Fruit fly (Drosophila melanogaster) whole organism, embryonic: Measurements from ENCODE around the gene Sec63.

Source experiments
- Asciz ChIP-seq: fragments of 200-800 bp; sonication (Bioruptor generic); optimal IDR thresholded peaks from 2 replicates; lab custom pipeline; 2017; ENCODE audit warnings: missing biosample characterization, mild to moderate bottlenecking, missing genetic modification characterization, missing genetic modification reagents
- Atf-2 ChIP-seq: fragments of 200-800 bp; sonication (Bioruptor generic); optimal IDR thresholded peaks from 2 replicates; lab custom pipeline; 2016; ENCODE audit warnings: missing biosample characterization, missing genetic modification characterization
- Atf6 ChIP-seq: fragments of 200-800 bp; sonication (Bioruptor generic); IDR thresholded peaks from 2 replicates; pipeline ENCODE4 v1.3.6; 2022; ENCODE audit warnings: missing biosample characterization, missing genetic modification characterization
- CG10274 ChIP-seq: fragments of 200-800 bp; sonication (Bioruptor generic); optimal IDR thresholded peaks from 3 replicates; lab custom pipeline; 2017; ENCODE audit warnings: missing biosample characterization, mild to moderate bottlenecking, missing genetic modification characterization
- CG10431 ChIP-seq: fragments of 200-800 bp; sonication (Bioruptor generic); optimal IDR thresholded peaks from 3 replicates; lab custom pipeline; 2018; ENCODE audit warnings: missing biosample characterization, mild to moderate bottlenecking, missing genetic modification characterization
- CG10543 ChIP-seq: fragments of 200-800 bp; sonication (Bioruptor generic); optimal IDR thresholded peaks from 3 replicates; lab custom pipeline; 2017; ENCODE audit warnings: missing biosample characterization, mild to moderate bottlenecking, missing genetic modification characterization, moderate library complexity
- CG12071 ChIP-seq: fragments of 200-800 bp; sonication (Bioruptor generic); optimal IDR thresholded peaks from 3 replicates; lab custom pipeline; 2018; ENCODE audit warnings: missing biosample characterization, mild to moderate bottlenecking, missing genetic modification characterization
- CG1233 ChIP-seq: fragments of 200-800 bp; sonication (Bioruptor generic); optimal IDR thresholded peaks from 4 replicates; lab custom pipeline; 2018; ENCODE audit warnings: missing biosample characterization, mild to moderate bottlenecking, missing genetic modification characterization
- CG12391 ChIP-seq: fragments of 200-800 bp; sonication (Bioruptor generic); optimal IDR thresholded peaks from 3 replicates; lab custom pipeline; 2018; ENCODE audit warnings: missing biosample characterization, mild to moderate bottlenecking, missing genetic modification characterization, moderate library complexity
- CG13287 ChIP-seq: fragments of 200-800 bp; sonication (Bioruptor generic); IDR thresholded peaks from 2 replicates; pipeline ENCODE4 v1.3.6; 2022; ENCODE audit warnings: missing biosample characterization, missing genetic modification characterization; ENCODE audit not compliant: partially characterized antibody
- CG14050 ChIP-seq: fragments of 200-800 bp; sonication (Bioruptor generic); IDR thresholded peaks from 3 replicates; pipeline ENCODE4 v1.3.6; 2022; ENCODE audit warnings: missing biosample characterization, missing genetic modification characterization
- CG15269 ChIP-seq: fragments of 200-800 bp; sonication (Bioruptor generic); optimal IDR thresholded peaks from 2 replicates; lab custom pipeline; 2018; ENCODE audit warnings: missing biosample characterization, mild to moderate bottlenecking, missing genetic modification characterization, moderate library complexity
- CG2199 ChIP-seq: fragments of 200-800 bp; sonication (Bioruptor generic); IDR thresholded peaks from 3 replicates; pipeline ENCODE4 v1.3.6; 2022; ENCODE audit warnings: missing biosample characterization, missing genetic modification characterization
- CG2712 ChIP-seq: fragments of 200-800 bp; optimal IDR thresholded peaks from 3 replicates; lab custom pipeline; 2019; ENCODE audit warnings: missing biosample characterization, mild to moderate bottlenecking, missing genetic modification characterization, moderate library complexity
- CG2889 ChIP-seq: fragments of 200-800 bp; sonication (Bioruptor generic); IDR thresholded peaks from 3 replicates; pipeline ENCODE4 v1.3.6; 2022; ENCODE audit warnings: missing biosample characterization, missing genetic modification characterization
- CG32767 ChIP-seq: fragments of 200-800 bp; sonication (Bioruptor generic); IDR thresholded peaks from 2 replicates; pipeline ENCODE4 v1.3.6; 2022; ENCODE audit warnings: missing biosample characterization, missing genetic modification characterization
- CG3281 ChIP-seq: fragments of 200-800 bp; sonication (Bioruptor generic); optimal IDR thresholded peaks from 3 replicates; lab custom pipeline; 2017; ENCODE audit warnings: missing biosample characterization, mild to moderate bottlenecking, missing genetic modification characterization
- CG33557 ChIP-seq: fragments of 200-800 bp; sonication (Bioruptor generic); optimal IDR thresholded peaks from 2 replicates; lab custom pipeline; 2019; ENCODE audit warnings: missing biosample characterization, mild to moderate bottlenecking, missing genetic modification characterization, moderate library complexity
- CG4707 ChIP-seq: fragments of 200-800 bp; sonication (Bioruptor generic); optimal IDR thresholded peaks from 2 replicates; lab custom pipeline; 2018; ENCODE audit warnings: missing biosample characterization, mild to moderate bottlenecking, missing genetic modification characterization, moderate library complexity
- CG6689 ChIP-seq: fragments of 200-800 bp; sonication (Bioruptor generic); IDR thresholded peaks from 2 replicates; pipeline ENCODE4 v1.3.6; 2022; ENCODE audit warnings: missing biosample characterization, missing genetic modification characterization
- CG7556 ChIP-seq: fragments of 200-800 bp; sonication (Bioruptor generic); optimal IDR thresholded peaks from 2 replicates; lab custom pipeline; 2017; ENCODE audit warnings: missing biosample characterization, mild to moderate bottlenecking, missing genetic modification characterization
- CG8290 ChIP-seq, 3 experiments: fragments of 200-800 bp; sonication (Bioruptor generic); optimal IDR thresholded peaks; 2 replicates each; lab custom pipeline; 2016 to 2019; ENCODE audit warnings: missing biosample characterization in 3 of 3, missing genetic modification characterization in 3 of 3, mild to moderate bottlenecking in 2 of 3, moderate library complexity in 1 of 3
- CTCF ChIP-seq: fragments of 200-800 bp; sonication (Bioruptor generic); optimal IDR thresholded peaks from 2 replicates; lab custom pipeline; 2017; ENCODE audit warnings: missing biosample characterization, mild to moderate bottlenecking, missing genetic modification characterization, moderate library complexity
- Ets65A ChIP-seq: fragments of 200-800 bp; sonication (Bioruptor generic); peaks from one replicate; lab custom pipeline; 2016; ENCODE audit warnings: missing biosample characterization, missing genetic modification characterization
- Hsf ChIP-seq: fragments of 200-800 bp; sonication (Bioruptor generic); optimal IDR thresholded peaks from 3 replicates; lab custom pipeline; 2016; ENCODE audit warnings: missing biosample characterization, missing genetic modification characterization
- Oli ChIP-seq: fragments of 200-800 bp; sonication (Bioruptor generic); optimal IDR thresholded peaks from 2 replicates; lab custom pipeline; 2018; ENCODE audit warnings: missing biosample characterization, mild to moderate bottlenecking, missing genetic modification characterization, moderate library complexity
- Optix ChIP-seq: fragments of 200-800 bp; sonication (Bioruptor generic); IDR thresholded peaks from 3 replicates; pipeline ENCODE4 v1.3.6; 2022; ENCODE audit warnings: missing biosample characterization, missing genetic modification characterization
- Pdp1 ChIP-seq, 2 experiments: fragments of 200-800 bp; sonication (Bioruptor generic); optimal IDR thresholded peaks; 3 replicates each; lab custom pipeline; 2016; ENCODE audit warnings: missing biosample characterization in 2 of 2, missing genetic modification characterization in 2 of 2, mild to moderate bottlenecking in 1 of 2, moderate library complexity in 1 of 2
- Scr ChIP-seq: fragments of 200-800 bp; sonication (Bioruptor generic); IDR thresholded peaks from 2 replicates; pipeline ENCODE4 v1.3.6; 2022; ENCODE audit warnings: missing biosample characterization, missing genetic modification characterization; ENCODE audit not compliant: partially characterized antibody
- Sox100B ChIP-seq: fragments of 200-800 bp; sonication (Bioruptor generic); optimal IDR thresholded peaks from 3 replicates; lab custom pipeline; 2018; ENCODE audit warnings: missing biosample characterization, mild to moderate bottlenecking, missing genetic modification characterization
- Vsx1 ChIP-seq: fragments of 200-800 bp; sonication (Bioruptor generic); optimal IDR thresholded peaks from 2 replicates; lab custom pipeline; 2017; ENCODE audit warnings: missing biosample characterization, mild to moderate bottlenecking, missing genetic modification characterization, missing genetic modification reagents
- ash1 ChIP-seq: fragments of 200-800 bp; sonication (Bioruptor generic); optimal IDR thresholded peaks from 2 replicates; lab custom pipeline; 2018; ENCODE audit warnings: missing biosample characterization, mild to moderate bottlenecking, missing genetic modification characterization
- btn ChIP-seq: fragments of 200-800 bp; sonication (Bioruptor generic); optimal IDR thresholded peaks from 2 replicates; lab custom pipeline; 2016; ENCODE audit warnings: missing biosample characterization, missing genetic modification characterization
- cg ChIP-seq: fragments of 200-800 bp; sonication (Bioruptor generic); optimal IDR thresholded peaks from 3 replicates; lab custom pipeline; 2019; ENCODE audit warnings: missing biosample characterization, mild to moderate bottlenecking, missing genetic modification characterization, moderate library complexity
- dysf ChIP-seq: fragments of 200-800 bp; sonication (Bioruptor generic); IDR thresholded peaks from 3 replicates; pipeline ENCODE4 v1.3.6; 2022; ENCODE audit warnings: missing biosample characterization, missing genetic modification characterization
- grau ChIP-seq: fragments of 200-800 bp; optimal IDR thresholded peaks from 3 replicates; lab custom pipeline; 2019; ENCODE audit warnings: missing biosample characterization, mild to moderate bottlenecking, missing genetic modification characterization, moderate library complexity
- lilli ChIP-seq: fragments of 200-800 bp; sonication (Bioruptor generic); optimal IDR thresholded peaks from 3 replicates; lab custom pipeline; 2016; ENCODE audit warnings: missing biosample characterization, missing genetic modification characterization
- lola ChIP-seq, 3 experiments: fragments of >200 bp in 2 of 3; fragments of 200-800 bp in 1 of 3; sonication (Bioruptor generic) in 1 of 3; optimal IDR thresholded peaks; 2 replicates each; lab custom pipeline; 2017 to 2019; ENCODE audit warnings: missing biosample characterization in 3 of 3, missing genetic modification characterization in 3 of 3, mild to moderate bottlenecking in 1 of 3, moderate library complexity in 1 of 3
- pb ChIP-seq: fragments of 200-800 bp; sonication (Bioruptor generic); optimal IDR thresholded peaks from 3 replicates; lab custom pipeline; 2016; ENCODE audit warnings: missing biosample characterization, missing genetic modification characterization
- phol ChIP-seq: fragments of 200-800 bp; sonication (Bioruptor generic); optimal IDR thresholded peaks from 3 replicates; lab custom pipeline; 2018; ENCODE audit warnings: missing biosample characterization, mild to moderate bottlenecking, missing genetic modification characterization, moderate library complexity
- rib ChIP-seq: fragments of 200-800 bp; sonication (Bioruptor generic); IDR thresholded peaks from 2 replicates; pipeline ENCODE4 v1.3.6; 2022; ENCODE audit warnings: missing biosample characterization, missing genetic modification characterization
- sd ChIP-seq: fragments of 200-800 bp; sonication (Bioruptor generic); optimal IDR thresholded peaks from 3 replicates; lab custom pipeline; 2018; ENCODE audit warnings: missing biosample characterization, mild to moderate bottlenecking, missing genetic modification characterization, moderate library complexity
- slbo ChIP-seq: fragments of 200-800 bp; sonication (Bioruptor generic); IDR thresholded peaks from 2 replicates; pipeline ENCODE4 v1.3.6; 2022; ENCODE audit warnings: missing biosample characterization, missing genetic modification characterization
- stc ChIP-seq: fragments of 200-800 bp; sonication (Bioruptor generic); IDR thresholded peaks from 2 replicates; pipeline ENCODE4 v1.3.6; 2022; ENCODE audit warnings: missing biosample characterization, missing genetic modification characterization
- yki ChIP-seq: fragments of >200 bp; optimal IDR thresholded peaks from 3 replicates; lab custom pipeline; 2018
- zfh1 ChIP-seq: fragments of 200-800 bp; sonication (Bioruptor generic); IDR thresholded peaks from 3 replicates; pipeline ENCODE4 v1.3.6; 2022; ENCODE audit warnings: missing biosample characterization, missing genetic modification characterization

Gene Sec63

DNA sequence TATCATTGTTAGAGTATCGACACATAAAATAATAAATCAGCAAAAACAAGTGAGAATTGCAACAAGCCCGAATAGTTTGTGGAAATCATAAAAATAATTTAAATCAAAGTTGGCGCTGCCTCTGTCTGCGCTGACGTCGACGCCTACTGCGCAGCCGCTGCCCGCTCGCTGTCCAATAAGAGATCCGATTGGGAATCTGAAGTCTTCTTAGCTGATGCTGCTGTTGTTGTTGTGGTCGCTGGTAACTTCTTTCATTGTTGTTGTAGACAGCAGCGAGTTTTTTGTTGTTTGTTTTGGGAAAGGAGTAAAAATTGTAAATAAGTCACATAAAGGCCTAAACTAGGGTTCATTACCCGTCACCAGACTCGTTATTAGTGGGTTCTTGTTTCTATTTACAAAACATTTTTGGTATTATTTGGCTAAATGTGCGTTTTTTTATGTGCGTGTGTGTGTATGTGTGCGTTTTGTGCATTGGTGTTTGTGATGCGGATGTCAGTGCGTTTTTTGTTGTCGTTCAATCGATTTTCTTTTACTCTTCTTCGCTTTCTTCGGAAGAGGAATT is 4.4 kb downstream of the Sec63 start (continued):
- no peak for TF ChIP-seq CG3281
- TF ChIP-seq yki: no peak
- no peak for TF ChIP-seq CG10431
- peak; percentile 24 for TF ChIP-seq CG33557
- no peak for TF ChIP-seq pb (GFP tag; lab: Kevin White, UChicago)
- no peak for TF ChIP-seq CG4707 (GFP tag; lab: Kevin White, UChicago)

DNA sequence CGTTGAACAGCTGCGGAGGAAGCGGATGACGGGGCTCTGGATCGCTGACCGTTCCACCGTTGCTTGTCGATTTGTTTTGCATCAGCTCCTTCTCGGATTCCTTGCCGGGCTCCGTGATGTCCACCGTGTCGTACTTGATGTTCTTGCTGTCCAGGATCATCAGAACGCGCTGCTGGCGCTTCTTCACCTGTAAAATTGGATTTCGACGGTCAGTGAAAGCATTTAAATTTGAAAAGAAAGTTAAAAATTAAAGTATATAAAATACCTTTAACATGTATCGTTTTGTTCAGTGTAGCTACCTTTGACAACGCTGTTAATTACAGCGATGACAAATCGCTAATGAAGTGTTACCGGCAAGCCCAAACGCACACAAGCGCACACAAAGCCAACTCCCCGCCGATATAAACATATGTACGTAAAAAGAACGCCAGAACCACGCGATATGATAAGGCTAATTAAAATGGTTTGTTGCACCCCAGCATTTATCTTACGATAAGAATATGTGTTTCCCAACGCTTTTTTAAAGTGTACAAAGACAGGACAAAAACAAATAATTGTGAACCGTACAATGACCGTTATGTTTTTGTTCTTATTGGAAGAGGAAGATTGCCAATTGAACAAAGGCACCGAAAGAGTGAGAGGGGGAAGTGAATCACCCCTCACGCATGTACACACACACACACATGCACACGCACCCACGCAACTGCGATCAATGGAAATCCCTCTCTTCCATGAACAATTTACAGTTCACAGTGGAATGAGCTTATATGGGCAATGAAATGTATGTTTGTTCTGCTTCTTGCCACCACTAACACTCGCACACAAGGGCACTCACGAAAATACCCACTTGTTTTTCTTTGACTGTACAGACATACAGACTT is 7.7 kb downstream of the Sec63 start:
- TF ChIP-seq CG2712 (tag; lab: Kevin White, UChicago) (peak; percentile 96), rib (peak; percentile 67), CG3281 (peak; percentile 68), CG14050 (GFP tag; lab: Robert Waterston, UW) (peak; percentile 53; the same call in 2 of the 3 replicates), phol (tag; lab: Kevin White, UChicago) (peak; percentile 40), Atf-2 (no peak), grau (tag; lab: Kevin White, UChicago) (peak; percentile 25), CG7556 (GFP tag; lab: Kevin White, UChicago) (peak; percentile 22), dysf (GFP tag; lab: Robert Waterston, UW) (0 out of 3 replicates have a peak, but pooled peaks have one; percentile 49), CG15269 (tag; lab: Kevin White, UChicago) (peak; percentile 54), Vsx1 (peak; percentile 95), CG6689 (GFP tag; lab: Robert Waterston, UW) (peak; percentile 45; the same call in 1 of the 2 replicates), CG2199 (GFP tag; lab: Robert Waterston, UW) (0 out of 3 replicates have a peak, but pooled peaks have one; percentile 67), CG10543 (GFP tag; lab: Kevin White, UChicago) (peak; percentile 27), Optix (GFP tag; lab: Robert Waterston, UW) (0 out of 3 replicates have a peak, but pooled peaks have one; percentile 22), CG13287 (GFP tag; lab: Robert Waterston, UW) (0 out of 2 replicates have a peak, but pooled peaks have one; percentile 17), CG2889 (GFP tag; lab: Robert Waterston, UW) (peak; percentile 36; the same call in 1 of the 3 replicates), btn (GFP tag; lab: Kevin White, UChicago) (no peak), slbo (peak; percentile 45), CG32767 (GFP tag; lab: Robert Waterston, UW) (peak; percentile 42; the same call in 1 of the 2 replicates), Atf6 (peak; percentile 50; the same call in 1 of the 2 replicates), cg (GFP tag; lab: Kevin White, UChicago) (peak; percentile 94), CG12391 (tag; lab: Kevin White, UChicago) (peak; percentile 9), zfh1 (GFP tag; lab: Robert Waterston, UW) (peak; percentile 47; the same call in 2 of the 3 replicates), CG10274 (GFP tag; lab: Kevin White, UChicago) (peak; percentile 0), lilli (GFP tag; lab: Kevin White, UChicago) (peak; percentile 35), CTCF (peak; percentile 39), Asciz (GFP tag; lab: Kevin White, UChicago) (peak; percentile 20), Hsf (peak; percentile 7), stc (GFP tag; lab: Robert Waterston, UW) (0 out of 2 replicates have a peak, but pooled peaks have one; percentile 38), CG1233 (GFP tag; lab: Kevin White, UChicago) (no peak), Oli (tag; lab: Kevin White, UChicago) (peak; percentile 40), Pdp1 (GFP tag; optimal IDR thresholded peaks at IDR 0.05; lab: Kevin White, UChicago) (peak in 1 of 2 experiments; percentile 49), CG12071 (no peak), Ets65A (peak; percentile 71), CG8290 (GFP tag; optimal IDR thresholded peaks at IDR 0.05; lab: Kevin White, UChicago) (no peak), CG8290 (tag; optimal IDR thresholded peaks at IDR 0.05; lab: Kevin White, UChicago) (peak in 1 of 2 experiments; percentile 41), sd (tag; lab: Kevin White, UChicago) (peak; percentile 86), ash1 (GFP tag; lab: Kevin White, UChicago) (no peak), Sox100B (peak; percentile 48), Scr (GFP tag; lab: Robert Waterston, UW) (no peak), lola (GFP tag; optimal IDR thresholded peaks at IDR 0.05; lab: Kevin White, UChicago) (no peak)
